Worm (Caenorhabditis elegans): ENCODE results near the gene ubc-7.

DNA sequence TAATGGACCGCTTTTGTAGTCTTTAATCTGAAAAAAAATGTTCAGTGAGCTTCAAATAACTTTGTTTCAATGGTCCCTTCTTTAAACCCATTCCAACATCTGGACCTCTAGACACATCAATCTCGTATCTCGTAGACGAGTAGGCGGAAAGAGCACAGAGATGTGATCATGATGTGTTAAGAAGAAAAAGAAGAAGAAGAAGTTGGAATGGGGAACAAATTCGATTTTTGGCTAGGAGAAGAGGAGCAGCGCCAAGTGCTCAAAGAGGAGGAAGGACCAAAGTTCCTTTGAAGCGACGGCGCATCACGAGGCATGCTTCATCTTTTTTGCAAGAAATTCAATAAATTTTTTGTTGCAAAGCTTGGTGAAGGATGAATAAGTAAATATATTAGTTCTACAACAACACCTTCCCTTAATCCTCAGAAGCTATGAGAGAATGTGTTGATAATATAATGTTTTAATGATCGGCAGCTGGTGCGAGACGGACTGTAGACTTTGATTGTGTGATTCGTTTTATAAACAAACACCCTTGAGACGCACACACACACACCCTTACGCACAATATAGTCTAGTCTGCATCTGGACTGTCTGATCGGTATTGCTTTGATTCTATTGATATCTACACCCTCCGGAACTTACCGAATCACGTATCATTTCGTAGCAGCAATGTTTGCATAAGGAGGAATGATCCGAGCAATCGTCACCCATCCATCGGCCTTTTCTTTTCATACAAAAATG, 33.7 kb upstream of the ubc-7 start:
- TF ChIP-seq dao-5 (tag; optimal IDR thresholded peaks at IDR 0.05): no peak
- TF ChIP-seq him-1 (tag; optimal IDR thresholded peaks at IDR 0.05): peak; percentile 21
- TF ChIP-seq W03F9.2 (tag; optimal IDR thresholded peaks at IDR 0.05): no peak
